Worm (Caenorhabditis elegans): ENCODE data around the gene oac-3.

The oac-3 gene

DNA sequence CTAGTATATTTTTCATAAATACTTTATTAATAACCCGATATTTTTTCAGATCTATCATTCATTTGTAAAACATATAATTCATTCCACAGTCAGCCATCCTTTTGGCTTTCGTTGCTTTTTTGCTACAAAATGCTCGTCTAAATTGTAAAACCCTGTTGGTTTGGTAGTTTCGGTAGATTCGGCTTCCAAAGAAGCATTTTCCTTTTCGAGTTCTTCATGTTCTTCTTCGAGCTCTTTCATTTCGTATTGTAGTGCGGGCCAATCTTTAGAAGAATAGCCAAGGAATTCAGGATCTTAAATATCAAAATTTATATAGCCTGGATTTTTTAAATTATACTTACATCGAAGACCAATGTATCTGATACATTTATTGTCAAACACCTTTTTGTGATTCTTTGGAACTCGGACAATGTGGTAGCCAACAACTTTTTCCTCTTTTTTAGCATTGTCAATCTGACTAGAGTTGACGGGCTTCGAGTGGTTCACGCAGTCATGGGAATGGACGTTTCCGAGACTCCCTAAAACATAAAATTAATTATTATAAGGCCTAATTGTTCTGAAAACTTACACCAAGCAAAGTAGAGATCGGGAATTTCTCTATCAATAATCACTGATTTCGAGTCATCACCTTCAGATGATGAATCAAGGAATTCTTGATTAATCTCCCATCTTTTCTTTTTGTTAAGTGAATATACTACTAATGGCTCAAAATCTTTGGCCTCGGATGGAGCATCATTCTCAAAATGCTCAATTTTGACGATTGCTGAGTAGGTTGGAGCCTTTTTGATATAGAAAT, 9.0 kb downstream of the oac-3 start (continued):
- no peak for TF ChIP-seq B0019.2 (GFP tag; conservative IDR thresholded peaks at IDR 0.05)
- no peak for TF ChIP-seq fkh-3 (tag; optimal IDR thresholded peaks at IDR 0.05)
- no peak for TF ChIP-seq ccch-3 (GFP tag; optimal IDR thresholded peaks at IDR 0.05)
- TF ChIP-seq K12H6.12 (tag; optimal IDR thresholded peaks at IDR 0.05) = no peak
- TF ChIP-seq mes-4 (tag; optimal IDR thresholded peaks at IDR 0.05) = no peak
- no peak for TF ChIP-seq tlf-1 (GFP tag; optimal IDR thresholded peaks at IDR 0.05)
- TF ChIP-seq chd-7 (tag; optimal IDR thresholded peaks at IDR 0.05) = peak; percentile 38
- no peak for TF ChIP-seq lin-54 (GFP tag; optimal IDR thresholded peaks at IDR 0.05)
- peak; percentile 15 for TF ChIP-seq B0336.3 (GFP tag; IDR thresholded peaks at IDR 0.05)
- no peak for TF ChIP-seq F33H1.4 (GFP tag; IDR thresholded peaks at IDR 0.05)
- no peak for TF ChIP-seq zfh-2 (GFP tag; conservative IDR thresholded peaks at IDR 0.05)
- no peak for TF ChIP-seq him-1 (tag; optimal IDR thresholded peaks at IDR 0.05)
- TF ChIP-seq D2030.7 (GFP tag; IDR thresholded peaks at IDR 0.05) = no peak
- peak; percentile 6; the same call in 1 of the 2 replicates for TF ChIP-seq Y79H2A.3 (GFP tag; conservative IDR thresholded peaks at IDR 0.05)
- TF ChIP-seq nfya-1 (tag; optimal IDR thresholded peaks at IDR 0.05; ENCODE audit: borderline replicate concordance, insufficient read depth) = no peak
- no peak for TF ChIP-seq egrh-3 (GFP tag; IDR thresholded peaks at IDR 0.05)
- no peak for TF ChIP-seq ztf-25 (GFP tag; IDR thresholded peaks at IDR 0.05)
- no peak for TF ChIP-seq F10E7.11 (tag; optimal IDR thresholded peaks at IDR 0.05)
- TF ChIP-seq hmg-20 (GFP tag; IDR thresholded peaks at IDR 0.05) = no peak
- no peak for TF ChIP-seq madf-8 (GFP tag; conservative IDR thresholded peaks at IDR 0.05)
- no peak for TF ChIP-seq F52B5.7 (tag; optimal IDR thresholded peaks at IDR 0.05)
- no peak for TF ChIP-seq ztf-22 (GFP tag; optimal IDR thresholded peaks at IDR 0.05)
- TF ChIP-seq madf-6 (GFP tag; IDR thresholded peaks at IDR 0.05) = no peak
- TF ChIP-seq aptf-2 (GFP tag; conservative IDR thresholded peaks at IDR 0.05) = 0 out of 2 replicates have a peak, but pooled peaks have one; percentile 5
- TF ChIP-seq ztf-6 (GFP tag; IDR thresholded peaks at IDR 0.05) = no peak
- no peak for TF ChIP-seq tbx-9 (tag; optimal IDR thresholded peaks at IDR 0.05; ENCODE audit: borderline replicate concordance)
- no peak for TF ChIP-seq T07F8.4 (tag; optimal IDR thresholded peaks at IDR 0.05)
- TF ChIP-seq nfyb-1 (GFP tag; IDR thresholded peaks at IDR 0.05) = peak; percentile 64
- TF ChIP-seq F57A8.1 (GFP tag; optimal IDR thresholded peaks at IDR 0.05) = no peak
- no peak for TF ChIP-seq tbp1 (GFP tag; optimal IDR thresholded peaks at IDR 0.05)
- no peak for TF ChIP-seq lsy-27 (tag; optimal IDR thresholded peaks at IDR 0.05; ENCODE audit: borderline replicate concordance, insufficient read depth)
- no peak for TF ChIP-seq egl-44 (GFP tag; IDR thresholded peaks at IDR 0.05)
- TF ChIP-seq F22D6.2 (tag; optimal IDR thresholded peaks at IDR 0.05) = no peak
- no peak for TF ChIP-seq F39B2.1 (GFP tag; IDR thresholded peaks at IDR 0.05)
- TF ChIP-seq nhr-120 (GFP tag; IDR thresholded peaks at IDR 0.05) = no peak
- TF ChIP-seq ztf-26 (tag; optimal IDR thresholded peaks at IDR 0.05) = no peak
- no peak for TF ChIP-seq zim-3 (tag; optimal IDR thresholded peaks at IDR 0.05)
- no peak for TF ChIP-seq unc-62 (GFP tag; optimal IDR thresholded peaks at IDR 0.05)
- no peak for TF ChIP-seq hrde-1 (tag; optimal IDR thresholded peaks at IDR 0.05; ENCODE audit: borderline replicate concordance)
- no peak for TF ChIP-seq mcd-1 (GFP tag; IDR thresholded peaks at IDR 0.05)
- TF ChIP-seq nhr-27 (tag; optimal IDR thresholded peaks at IDR 0.05) = no peak
- TF ChIP-seq gei-17 (GFP tag; optimal IDR thresholded peaks at IDR 0.05) = no peak
- no peak for TF ChIP-seq nhr-80 (tag; optimal IDR thresholded peaks at IDR 0.05)
- TF ChIP-seq hsf-1 (GFP tag; IDR thresholded peaks at IDR 0.05) = no peak
- TF ChIP-seq F37B4.10 (GFP tag; IDR thresholded peaks at IDR 0.05) = no peak
- no peak for TF ChIP-seq nfya-2 (GFP tag; IDR thresholded peaks at IDR 0.05)
- no peak for TF ChIP-seq bed-1 (GFP tag; IDR thresholded peaks at IDR 0.05)
- TF ChIP-seq somi-1 (GFP tag; optimal IDR thresholded peaks at IDR 0.05) = no peak

Measured in whole organism, young adult.